Fruit fly (Drosophila melanogaster) whole organism, embryonic: Measurements from ENCODE around the gene CG16995.

Source experiments
- B-H1 ChIP-seq: fragments of 200-800 bp; sonication (Bioruptor generic); IDR thresholded peaks from 3 replicates; pipeline ENCODE4 v1.3.6; 2022; ENCODE audit warnings: missing biosample characterization, missing genetic modification characterization
- Blimp-1 ChIP-seq: fragments of 200-800 bp; sonication (Bioruptor generic); optimal IDR thresholded peaks from 3 replicates; lab custom pipeline; 2018; ENCODE audit warnings: missing biosample characterization, missing genetic modification characterization, mild to moderate bottlenecking, moderate library complexity, missing genetic modification reagents
- CG11247 ChIP-seq: fragments of 200-800 bp; sonication (Bioruptor generic); IDR thresholded peaks from 2 replicates; pipeline ENCODE4 v1.3.6; 2022; ENCODE audit warnings: missing biosample characterization, missing genetic modification characterization
- CG13894 ChIP-seq: fragments of 200-800 bp; sonication (Bioruptor generic); optimal IDR thresholded peaks from 3 replicates; lab custom pipeline; 2018; ENCODE audit warnings: missing biosample characterization, mild to moderate bottlenecking, missing genetic modification characterization, moderate library complexity
- CG2678 ChIP-seq: fragments of 200-800 bp; sonication (Bioruptor generic); optimal IDR thresholded peaks from 3 replicates; lab custom pipeline; 2019; ENCODE audit warnings: missing biosample characterization, mild to moderate bottlenecking, missing genetic modification characterization, moderate library complexity
- CG2875 ChIP-seq: fragments of 200-800 bp; sonication (Bioruptor generic); optimal IDR thresholded peaks from 2 replicates; lab custom pipeline; 2017; ENCODE audit warnings: missing biosample characterization, mild to moderate bottlenecking, missing genetic modification characterization, missing genetic modification reagents
- CG3281 ChIP-seq: fragments of 200-800 bp; sonication (Bioruptor generic); optimal IDR thresholded peaks from 3 replicates; lab custom pipeline; 2017; ENCODE audit warnings: missing biosample characterization, mild to moderate bottlenecking, missing genetic modification characterization
- CG4404 ChIP-seq: fragments of 200-800 bp; sonication (Bioruptor generic); IDR thresholded peaks from 2 replicates; pipeline ENCODE4 v1.3.6; 2022; ENCODE audit warnings: missing biosample characterization, missing genetic modification characterization
- CoRest ChIP-seq: fragments of 200-800 bp; sonication (Bioruptor generic); optimal IDR thresholded peaks from 3 replicates; lab custom pipeline; 2018; ENCODE audit warnings: missing biosample characterization, mild to moderate bottlenecking, missing genetic modification characterization, moderate library complexity
- D19B ChIP-seq: fragments of 200-800 bp; sonication (Bioruptor generic); optimal IDR thresholded peaks from 2 replicates; lab custom pipeline; 2017; ENCODE audit warnings: missing biosample characterization, mild to moderate bottlenecking, missing genetic modification characterization
- Dip2 ChIP-seq: fragments of 200-800 bp; sonication (Bioruptor generic); IDR thresholded peaks from 2 replicates; pipeline ENCODE4 v1.3.6; 2022; ENCODE audit warnings: missing biosample characterization, missing genetic modification characterization
- MTF-1 ChIP-seq: fragments of 200-800 bp; sonication (Bioruptor generic); optimal IDR thresholded peaks from 2 replicates; lab custom pipeline; 2018; ENCODE audit warnings: missing biosample characterization, mild to moderate bottlenecking, missing genetic modification characterization, borderline replicate concordance
- Trl ChIP-seq, 3 experiments: fragments of >200 bp in 2 of 3; fragments of 200-800 bp in 1 of 3; sonication (Bioruptor generic) in 1 of 3; optimal IDR thresholded peaks; 2 replicates in 1 of 3; 3 replicates in 2 of 3; lab custom pipeline; 2016 to 2017; ENCODE audit warnings: missing biosample characterization in 1 of 3, missing genetic modification characterization in 1 of 3
- abd-A ChIP-seq: fragments of 200-800 bp; sonication (Bioruptor generic); optimal IDR thresholded peaks from 3 replicates; lab custom pipeline; 2019; ENCODE audit warnings: missing biosample characterization, mild to moderate bottlenecking, missing genetic modification characterization, moderate library complexity
- ac ChIP-seq: fragments of 200-800 bp; sonication (Bioruptor generic); optimal IDR thresholded peaks from 3 replicates; lab custom pipeline; 2017; ENCODE audit warnings: missing biosample characterization, mild to moderate bottlenecking, missing genetic modification characterization
- aop ChIP-seq: fragments of 200-800 bp; sonication (Bioruptor generic); IDR thresholded peaks from 2 replicates; pipeline ENCODE4 v1.3.6; 2022; ENCODE audit warnings: missing biosample characterization, missing genetic modification characterization
- btn ChIP-seq: fragments of 200-800 bp; sonication (Bioruptor generic); optimal IDR thresholded peaks from 2 replicates; lab custom pipeline; 2016; ENCODE audit warnings: missing biosample characterization, missing genetic modification characterization
- ems ChIP-seq: fragments of 200-800 bp; sonication (Bioruptor generic); optimal IDR thresholded peaks from 3 replicates; lab custom pipeline; 2016; ENCODE audit warnings: missing biosample characterization, missing genetic modification characterization
- ewg ChIP-seq: fragments of 200-800 bp; sonication (Bioruptor generic); optimal IDR thresholded peaks from 3 replicates; lab custom pipeline; 2017; ENCODE audit warnings: mild to moderate bottlenecking, missing biosample characterization, missing genetic modification reagents, missing genetic modification characterization
- gsb ChIP-seq: fragments of 200-800 bp; sonication (Bioruptor generic); IDR thresholded peaks from 2 replicates; pipeline ENCODE4 v1.3.6; 2022; ENCODE audit warnings: missing biosample characterization, missing genetic modification characterization
- jing ChIP-seq: fragments of 200-800 bp; sonication (Bioruptor generic); optimal IDR thresholded peaks from 2 replicates; lab custom pipeline; 2018; ENCODE audit warnings: missing biosample characterization, mild to moderate bottlenecking, missing genetic modification characterization
- kni ChIP-seq: fragments of 200-800 bp; sonication (Bioruptor generic); optimal IDR thresholded peaks from 3 replicates; lab custom pipeline; 2017; ENCODE audit warnings: mild to moderate bottlenecking, missing biosample characterization, missing genetic modification reagents, missing genetic modification characterization
- knrl ChIP-seq: fragments of 200-800 bp; sonication (Bioruptor generic); IDR thresholded peaks from 3 replicates; pipeline ENCODE4 v1.3.6; 2022; ENCODE audit warnings: missing biosample characterization, missing genetic modification characterization; ENCODE audit not compliant: partially characterized antibody
- nerfin-2 ChIP-seq: fragments of 200-800 bp; sonication (Bioruptor generic); IDR thresholded peaks from 2 replicates; pipeline ENCODE4 v1.3.6; 2022; ENCODE audit warnings: missing biosample characterization, missing genetic modification characterization; ENCODE audit not compliant: partially characterized antibody
- oc ChIP-seq: fragments of 200-800 bp; sonication (Bioruptor generic); optimal IDR thresholded peaks from 2 replicates; lab custom pipeline; 2018; ENCODE audit warnings: missing biosample characterization, mild to moderate bottlenecking, missing genetic modification characterization, moderate library complexity
- onecut ChIP-seq: fragments of 200-800 bp; sonication (Bioruptor generic); IDR thresholded peaks from 2 replicates; pipeline ENCODE4 v1.3.6; 2022; ENCODE audit warnings: missing biosample characterization, missing genetic modification characterization
- repo ChIP-seq: fragments of 200-800 bp; sonication (Bioruptor generic); optimal IDR thresholded peaks from 2 replicates; lab custom pipeline; 2016; ENCODE audit warnings: missing biosample characterization, missing genetic modification characterization
- sens ChIP-seq: fragments of 200-800 bp; sonication (Bioruptor generic); peaks from one replicate; lab custom pipeline; 2016; ENCODE audit warnings: missing biosample characterization, missing genetic modification characterization
- sim ChIP-seq: fragments of 200-800 bp; sonication (Bioruptor generic); IDR thresholded peaks from 2 replicates; pipeline ENCODE4 v1.3.6; 2022; ENCODE audit warnings: missing biosample characterization, missing genetic modification characterization
- slp2 ChIP-seq: fragments of 200-800 bp; sonication (Bioruptor generic); optimal IDR thresholded peaks from 2 replicates; lab custom pipeline; 2016; ENCODE audit warnings: missing biosample characterization, missing genetic modification characterization
- sna ChIP-seq: fragments of 200-800 bp; sonication (Bioruptor generic); IDR thresholded peaks from 2 replicates; pipeline ENCODE4 v1.3.6; 2022; ENCODE audit warnings: missing biosample characterization, missing genetic modification characterization; ENCODE audit not compliant: partially characterized antibody
- stc ChIP-seq: fragments of 200-800 bp; sonication (Bioruptor generic); IDR thresholded peaks from 2 replicates; pipeline ENCODE4 v1.3.6; 2022; ENCODE audit warnings: missing biosample characterization, missing genetic modification characterization
- toy ChIP-seq: fragments of 200-800 bp; sonication (Bioruptor generic); IDR thresholded peaks from 2 replicates; pipeline ENCODE4 v1.3.6; 2022; ENCODE audit warnings: missing biosample characterization, missing genetic modification characterization
- twi ChIP-seq: fragments of 200-800 bp; optimal IDR thresholded peaks from 2 replicates; lab custom pipeline; 2019; ENCODE audit warnings: missing biosample characterization, mild to moderate bottlenecking, missing genetic modification characterization, moderate library complexity
- usp ChIP-seq: fragments of >200 bp; optimal IDR thresholded peaks from 2 replicates; lab custom pipeline; 2017; ENCODE audit warnings: missing biosample characterization, missing genetic modification characterization
- yki ChIP-seq: fragments of >200 bp; optimal IDR thresholded peaks from 3 replicates; lab custom pipeline; 2018
- z ChIP-seq: fragments of 200-800 bp; sonication (Bioruptor generic); IDR thresholded peaks from 3 replicates; pipeline ENCODE4 v1.3.6; 2022; ENCODE audit warnings: missing biosample characterization, missing genetic modification characterization

CG16995 gene

DNA sequence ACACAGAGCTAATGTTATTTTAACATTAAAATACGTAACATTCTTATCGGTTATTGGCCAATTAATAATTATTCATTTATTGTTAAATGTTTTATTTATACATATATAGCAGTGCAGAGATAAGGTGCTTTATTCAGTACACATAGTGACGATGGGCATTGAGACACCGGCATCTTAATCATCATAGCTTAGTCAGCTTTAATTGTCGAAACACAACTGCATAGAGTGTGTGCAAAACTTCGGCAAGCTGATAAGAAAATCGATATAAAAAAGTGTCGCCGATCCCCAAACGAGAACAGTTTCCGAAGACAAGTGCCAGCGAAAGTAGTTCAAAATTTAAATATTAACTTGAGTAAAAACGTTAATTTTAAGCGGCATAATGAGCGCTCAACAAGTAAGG is at the start of gene CG16995:
Gene CG16995 (plus strand): TSS at position 301 of the 400 bp plus-strand sequence.
- TF ChIP-seq sens (GFP tag; lab: Kevin White, UChicago) (no peak), CoRest (tag; lab: Kevin White, UChicago) (no peak), btn (GFP tag; lab: Kevin White, UChicago) (no peak), ac (GFP tag; lab: Kevin White, UChicago) (no peak), jing (GFP tag; lab: Kevin White, UChicago) (no peak)

DNA sequence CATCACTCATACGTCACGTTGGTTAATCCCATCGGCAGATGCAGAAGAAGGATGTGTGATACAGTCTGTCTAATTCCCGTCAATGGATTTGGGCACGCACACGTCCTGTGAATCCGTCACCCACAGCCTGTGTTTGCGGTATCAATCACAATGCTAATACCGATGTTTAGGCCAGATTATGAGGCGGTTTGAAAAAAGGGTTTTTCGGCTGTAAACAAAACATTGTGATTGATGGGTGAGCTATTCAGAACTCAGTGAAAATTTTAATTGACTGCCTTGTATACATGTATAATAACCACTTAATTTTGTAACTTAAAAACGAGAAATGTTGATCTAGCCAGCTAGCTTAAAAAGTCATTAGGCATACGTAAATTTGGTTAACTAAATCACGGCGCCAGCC is 44.6 kb upstream of the CG16995 start, which contains the start of gene CG4270:
Gene CG4270 (plus strand): TSS at position 301 of the 400 bp plus-strand sequence.
- TF ChIP-seq abd-A = no peak
- no peak for TF ChIP-seq toy (GFP tag; lab: Robert Waterston, UW)
- TF ChIP-seq knrl = no peak
- no peak for TF ChIP-seq yki (lab: Kevin White, UChicago)
- TF ChIP-seq ewg (GFP tag; lab: Kevin White, UChicago) = no peak
- TF ChIP-seq CG11247 (GFP tag; lab: Robert Waterston, UW) = no peak
- no peak for TF ChIP-seq CG2875
- no peak for TF ChIP-seq slp2 (GFP tag; lab: Kevin White, UChicago)
- no peak for TF ChIP-seq gsb (GFP tag; lab: Robert Waterston, UW)
- TF ChIP-seq Trl (optimal IDR thresholded peaks at IDR 0.05; lab: Kevin White, UChicago) = no peak
- TF ChIP-seq Trl (GFP tag; optimal IDR thresholded peaks at IDR 0.05; lab: Kevin White, UChicago) = no peak
- TF ChIP-seq repo = no peak
- TF ChIP-seq kni (GFP tag; lab: Kevin White, UChicago) = no peak
- TF ChIP-seq sim (GFP tag; lab: Robert Waterston, UW) = no peak

- TF ChIP-seq aop (GFP tag; lab: Robert Waterston, UW) (no peak), usp (GFP tag; lab: Kevin White, UChicago) (no peak), D19B (GFP tag; lab: Kevin White, UChicago) (no peak), MTF-1 (GFP tag; lab: Kevin White, UChicago) (no peak), Dip2 (GFP tag; lab: Robert Waterston, UW) (no peak), B-H1 (no peak), ems (GFP tag; lab: Kevin White, UChicago) (no peak), twi (tag; lab: Kevin White, UChicago) (no peak), CG13894 (tag; lab: Kevin White, UChicago) (no peak), CG2678 (no peak), CG4404 (no peak), z (GFP tag; lab: Robert Waterston, UW) (no peak), oc (tag; lab: Kevin White, UChicago) (no peak), gsb (GFP tag; lab: Robert Waterston, UW) (no peak), nerfin-2 (GFP tag; lab: Robert Waterston, UW) (no peak), stc (GFP tag; lab: Robert Waterston, UW) (no peak), CG3281 (GFP tag; lab: Kevin White, UChicago) (no peak), sna (GFP tag; lab: Robert Waterston, UW) (no peak), onecut (no peak), Blimp-1 (GFP tag; lab: Kevin White, UChicago) (no peak)
- TF ChIP-seq, all 482 proteins: peak for 0
Observed at dm6 chr2L:2265221-2265620, 42.5 kb upstream of the CG16995 start, which contains the start of gene CG34049. Gene CG34049, minus strand, starts transcription at chr2L:2265321.
